Worm (Caenorhabditis elegans): ENCODE results near the gene lpl-1.

DNA sequence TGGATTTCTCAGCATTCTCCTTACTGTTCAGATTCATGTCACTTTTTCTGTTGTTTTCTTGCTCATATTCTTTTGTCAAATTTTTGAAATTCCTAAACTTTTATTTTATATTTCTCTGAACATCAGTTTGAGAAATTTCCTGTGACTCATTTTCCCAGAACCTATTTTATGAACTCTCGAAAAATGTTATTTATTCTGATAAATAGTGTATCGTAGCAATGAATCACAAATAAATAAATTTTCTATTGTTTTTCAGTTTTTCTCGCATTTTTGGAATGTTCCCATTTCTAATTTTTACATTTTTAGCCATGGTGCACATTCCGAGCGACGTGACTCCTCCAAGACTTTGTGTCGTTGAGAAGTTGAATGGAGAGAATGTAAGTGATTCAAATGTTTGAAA lies 25.0 kb upstream of the lpl-1 start, which contains the start of gene nrfl-1:
- TF ChIP-seq lin-26 (GFP tag; IDR thresholded peaks at IDR 0.05): no peak
- TF ChIP-seq Y67H2A.10 (GFP tag; conservative IDR thresholded peaks at IDR 0.05): no peak

Data from whole organism, young adult.